Fruit fly (Drosophila melanogaster): ENCODE measurements around the gene Mkrn1.

The Mkrn1 gene

dm6 chr3L:21539245-21540196 lies 6.0 kb upstream of the Mkrn1 start, which contains the start of the genes COX8 and VhaM9.7-b (continued):
- no peak for TF ChIP-seq sisA (GFP tag; IDR thresholded peaks at IDR 0.05)
- peak; percentile 76 for TF ChIP-seq MBD-R2 (GFP tag; IDR thresholded peaks at IDR 0.05)
- TF ChIP-seq Atf-2 (GFP tag; optimal IDR thresholded peaks at IDR 0.05), result peak; percentile 43
- peak; percentile 58 for TF ChIP-seq Max (GFP tag; optimal IDR thresholded peaks at IDR 0.05)
- TF ChIP-seq CG14441 (GFP tag; IDR thresholded peaks at IDR 0.05), result peak; percentile 55; the same call in 1 of the 2 replicates
- no peak; the same call in none of the 3 replicates for TF ChIP-seq CG17361 (GFP tag; IDR thresholded peaks at IDR 0.05)
- TF ChIP-seq Bgb (GFP tag; IDR thresholded peaks at IDR 0.05; ENCODE audit: partially characterized antibody), result peak; percentile 58
- peak; percentile 48 for TF ChIP-seq H2.0 (GFP tag; IDR thresholded peaks at IDR 0.05)
- TF ChIP-seq Taf1 (GFP tag; IDR thresholded peaks at IDR 0.05), result peak; percentile 62; the same call in 1 of the 2 replicates
- TF ChIP-seq CG10209 (GFP tag; optimal IDR thresholded peaks at IDR 0.05), result no peak
- no peak for TF ChIP-seq da (GFP tag; optimal IDR thresholded peaks at IDR 0.05)
- TF ChIP-seq CG12071 (GFP tag; optimal IDR thresholded peaks at IDR 0.05), result no peak
- TF ChIP-seq dpn (GFP tag; optimal IDR thresholded peaks at IDR 0.05), result peak; percentile 54 to 68
- TF ChIP-seq sna (GFP tag; IDR thresholded peaks at IDR 0.05; ENCODE audit: partially characterized antibody), result no peak; the same call in 1 of the 2 replicates
- peak; percentile 10 for TF ChIP-seq kah (GFP tag; optimal IDR thresholded peaks at IDR 0.05)
- TF ChIP-seq prd (optimal IDR thresholded peaks at IDR 0.05), result no peak
- peak; percentile 78; the same call in 2 of the 3 replicates for TF ChIP-seq prd (GFP tag; IDR thresholded peaks at IDR 0.05)
- TF ChIP-seq knrl (GFP tag; IDR thresholded peaks at IDR 0.05; ENCODE audit: partially characterized antibody), result peak; percentile 74
- TF ChIP-seq CG9437 (GFP tag; optimal IDR thresholded peaks at IDR 0.05), result peak; percentile 61
- no peak for TF ChIP-seq Dp (GFP tag; optimal IDR thresholded peaks at IDR 0.05)
- peak; percentile 60; the same call in 2 of the 3 replicates for TF ChIP-seq HLH4C (GFP tag; IDR thresholded peaks at IDR 0.05; ENCODE audit: partially characterized antibody)
- TF ChIP-seq CG2889 (GFP tag; IDR thresholded peaks at IDR 0.05), result 0 out of 3 replicates have a peak, but pooled peaks have one; percentile 22
- no peak for TF ChIP-seq org-1 (GFP tag; optimal IDR thresholded peaks at IDR 0.05)
- TF ChIP-seq CG18619 (GFP tag; optimal IDR thresholded peaks at IDR 0.05), result peak; percentile 40
- peak; percentile 21 for TF ChIP-seq D19B (GFP tag; optimal IDR thresholded peaks at IDR 0.05)
- peak; percentile 64 for TF ChIP-seq esg (GFP tag; conservative IDR thresholded peaks at IDR 0.05)
- peak; percentile 60 for TF ChIP-seq Hr3 (GFP tag; optimal IDR thresholded peaks at IDR 0.05)
- no peak for TF ChIP-seq CG11247 (GFP tag; IDR thresholded peaks at IDR 0.05)
- TF ChIP-seq Nf-YC (tag; optimal IDR thresholded peaks at IDR 0.05), result peak; percentile 63
- peak; percentile 79 for TF ChIP-seq CG12659 (GFP tag; optimal IDR thresholded peaks at IDR 0.05)
- TF ChIP-seq CG43689 (GFP tag; IDR thresholded peaks at IDR 0.05), result no peak
- TF ChIP-seq lbe (GFP tag; optimal IDR thresholded peaks at IDR 0.05), result peak; percentile 38
- TF ChIP-seq mam (GFP tag; optimal IDR thresholded peaks at IDR 0.05), result peak; percentile 83
- TF ChIP-seq rib (GFP tag; IDR thresholded peaks at IDR 0.05), result 0 out of 2 replicates have a peak, but pooled peaks have one; percentile 10
- peak; percentile 51 to 99 for TF ChIP-seq Pdp1 (GFP tag; optimal IDR thresholded peaks at IDR 0.05)
- peak; percentile 20 for TF ChIP-seq CG3163 (GFP tag; optimal IDR thresholded peaks at IDR 0.05)
- TF ChIP-seq sqz (GFP tag; optimal IDR thresholded peaks at IDR 0.05), result no peak
- TF ChIP-seq fd3F (GFP tag; optimal IDR thresholded peaks at IDR 0.05), result peak; percentile 32
- TF ChIP-seq trem (tag; optimal IDR thresholded peaks at IDR 0.05), result peak; percentile 40
- peak; percentile 82 for TF ChIP-seq onecut (GFP tag; IDR thresholded peaks at IDR 0.05)
- peak; percentile 71 for TF ChIP-seq Ssrp (tag; optimal IDR thresholded peaks at IDR 0.05)
- no peak for TF ChIP-seq CG8478 (optimal IDR thresholded peaks at IDR 0.05)
- TF ChIP-seq yki (optimal IDR thresholded peaks at IDR 0.05), result no peak
- TF ChIP-seq Hey (tag; optimal IDR thresholded peaks at IDR 0.05), result no peak
- TF ChIP-seq tx (GFP tag; optimal IDR thresholded peaks at IDR 0.05), result peak; percentile 25
- peak; percentile 37; the same call in 1 of the 2 replicates for TF ChIP-seq Rx (GFP tag; IDR thresholded peaks at IDR 0.05)
- TF ChIP-seq CG9876 (GFP tag; optimal IDR thresholded peaks at IDR 0.05), result peak; percentile 53
- TF ChIP-seq CG30020 (tag; optimal IDR thresholded peaks at IDR 0.05), result peak; percentile 75
- no peak for TF ChIP-seq D19A (tag; optimal IDR thresholded peaks at IDR 0.05)

All from whole organism, embryonic.